Worm (Caenorhabditis elegans) whole organism, mixed stage, embryonic: Measurements from ENCODE around the gene C06G3.3.

Source experiments
- bed-3 ChIP-seq: fragments of 200-800 bp; sonication (Bioruptor generic); optimal IDR thresholded peaks from 3 replicates; lab custom pipeline; 2018; ENCODE audit warnings: mild to moderate bottlenecking, missing genetic modification characterization, moderate library complexity, missing compliant biosample characterization
- blmp-1 ChIP-seq: fragments of 150-350 bp; optimal IDR thresholded peaks from 2 replicates; lab custom pipeline; 2014; ENCODE audit warnings: missing biosample characterization, missing genetic modification characterization
- cnd-1 ChIP-seq: fragments of 200-800 bp; sonication (Bioruptor generic); optimal IDR thresholded peaks from 2 replicates; lab custom pipeline; 2018; ENCODE audit warnings: mild to moderate bottlenecking, missing genetic modification characterization, missing compliant biosample characterization
- elt-1 ChIP-seq: sonication (generic microtip); optimal IDR thresholded peaks from 2 replicates; lab custom pipeline; 2017; ENCODE audit warnings: missing genetic modification characterization, mild to moderate bottlenecking, missing compliant biosample characterization, antibody characterized with exemption, moderate library complexity, borderline replicate concordance; ENCODE audit not compliant: insufficient read depth
- elt-3 ChIP-seq: fragments of 150-350 bp; optimal IDR thresholded peaks from 2 replicates; lab custom pipeline; 2014; ENCODE audit warnings: missing biosample characterization, missing genetic modification characterization
- lin-13 ChIP-seq: fragments of 150-350 bp; optimal IDR thresholded peaks from 2 replicates; lab custom pipeline; 2014; ENCODE audit warnings: missing biosample characterization, missing genetic modification characterization
- nhr-12 ChIP-seq: fragments of 150-350 bp; optimal IDR thresholded peaks from 2 replicates; lab custom pipeline; 2014; ENCODE audit warnings: missing biosample characterization, missing genetic modification characterization
- nhr-237 ChIP-seq: fragments of 150-350 bp; optimal IDR thresholded peaks from 2 replicates; lab custom pipeline; 2014; ENCODE audit warnings: missing biosample characterization, missing genetic modification characterization
- nhr-28 ChIP-seq: fragments of 150-350 bp; optimal IDR thresholded peaks from 2 replicates; lab custom pipeline; 2014; ENCODE audit warnings: missing biosample characterization, missing genetic modification characterization
- nhr-76 ChIP-seq: sonication (generic microtip); optimal IDR thresholded peaks from 2 replicates; lab custom pipeline; 2017; ENCODE audit warnings: missing biosample characterization, missing genetic modification characterization
- pha-4 ChIP-seq: fragments of 150-350 bp; optimal IDR thresholded peaks from 2 replicates; lab custom pipeline; 2018; ENCODE audit warnings: missing biosample characterization, missing genetic modification reagents, missing genetic modification characterization
- sem-2 ChIP-seq: fragments of 200-800 bp; sonication (Bioruptor generic); optimal IDR thresholded peaks from 2 replicates; lab custom pipeline; 2018; ENCODE audit warnings: mild to moderate bottlenecking, missing genetic modification characterization, missing compliant biosample characterization
- unc-62 ChIP-seq: fragments of 150-350 bp; optimal IDR thresholded peaks from 2 replicates; lab custom pipeline; 2014; ENCODE audit warnings: missing biosample characterization, missing genetic modification reagents, missing genetic modification characterization
- ztf-11 ChIP-seq: fragments of 150-350 bp; optimal IDR thresholded peaks from 2 replicates; lab custom pipeline; 2014; ENCODE audit warnings: missing biosample characterization, missing genetic modification characterization

ce11 chrIV:7009531-7009930, 26.4 kb upstream of the C06G3.3 start, which contains the start of gene C25A8.2:
- TF ChIP-seq sem-2 (GFP tag; lab: Kevin White, UChicago), result no peak
- TF ChIP-seq pha-4 (tag; lab: Kevin White, UChicago), result no peak
- TF ChIP-seq lin-13 (tag; lab: Kevin White, UChicago), result no peak
- no peak for TF ChIP-seq cnd-1 (tag; lab: Kevin White, UChicago)
- TF ChIP-seq elt-3 (tag; lab: Kevin White, UChicago), result no peak
- no peak for TF ChIP-seq nhr-28 (tag; lab: Kevin White, UChicago)
- no peak for TF ChIP-seq nhr-12 (tag; lab: Kevin White, UChicago)
- TF ChIP-seq ztf-11 (tag; lab: Kevin White, UChicago), result no peak
- no peak for TF ChIP-seq bed-3 (GFP tag; lab: Kevin White, UChicago)
- no peak for TF ChIP-seq unc-62
- TF ChIP-seq nhr-237, result no peak
- TF ChIP-seq elt-1, result no peak
- no peak for TF ChIP-seq nhr-76 (tag; lab: Kevin White, UChicago)
- TF ChIP-seq blmp-1, result no peak
